Fruit fly (Drosophila melanogaster): ENCODE data around the gene CG10631.
A peak's percentile ranks its signal among the peaks of the same experiment; 100 is the strongest.

The CG10631 gene

DNA sequence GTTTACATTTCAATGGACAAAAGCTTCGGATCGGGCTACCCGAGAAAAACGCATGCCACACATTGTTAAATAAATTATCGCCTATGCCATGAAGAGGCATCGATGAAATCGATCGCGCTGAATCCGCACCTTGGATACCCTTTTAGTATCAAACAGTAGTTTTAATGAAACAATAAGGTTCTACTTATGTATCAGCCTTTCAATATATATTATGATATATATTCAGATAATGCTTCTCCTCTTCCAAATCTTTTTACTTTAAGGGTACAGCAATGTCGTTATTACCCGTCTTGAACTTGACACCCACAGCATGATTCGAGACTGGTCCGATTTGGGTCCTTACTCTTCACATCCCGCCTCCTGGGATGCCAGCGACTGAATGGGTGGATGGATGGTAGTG lies 43.2 kb upstream of the CG10631 start (continued):
- TF ChIP-seq CG2678 (tag; optimal IDR thresholded peaks at IDR 0.05): peak; percentile 56
- TF ChIP-seq fd96Cb (tag; optimal IDR thresholded peaks at IDR 0.05): peak; percentile 41
- no peak for TF ChIP-seq Dp (GFP tag; optimal IDR thresholded peaks at IDR 0.05)
- no peak for TF ChIP-seq tll (GFP tag; optimal IDR thresholded peaks at IDR 0.05)
- TF ChIP-seq sd (tag; optimal IDR thresholded peaks at IDR 0.05): no peak
- TF ChIP-seq CG3838 (GFP tag; optimal IDR thresholded peaks at IDR 0.05): no peak
- no peak for TF ChIP-seq HLH4C (GFP tag; IDR thresholded peaks at IDR 0.05; ENCODE audit: partially characterized antibody)
- TF ChIP-seq CG10274 (GFP tag; optimal IDR thresholded peaks at IDR 0.05): no peak
- TF ChIP-seq Stat92E (GFP tag; optimal IDR thresholded peaks at IDR 0.05): no peak
- no peak for TF ChIP-seq CG9609 (GFP tag; optimal IDR thresholded peaks at IDR 0.05)
- TF ChIP-seq aop (GFP tag; IDR thresholded peaks at IDR 0.05): no peak
- peak; percentile 6 for TF ChIP-seq az2 (GFP tag; optimal IDR thresholded peaks at IDR 0.05)
- no peak for TF ChIP-seq grn (GFP tag; optimal IDR thresholded peaks at IDR 0.05)
- no peak for TF ChIP-seq Atf-2 (GFP tag; optimal IDR thresholded peaks at IDR 0.05)
- TF ChIP-seq ftz-f1 (GFP tag; optimal IDR thresholded peaks at IDR 0.05): no peak
- no peak for TF ChIP-seq Kr (GFP tag; optimal IDR thresholded peaks at IDR 0.05)
- no peak for TF ChIP-seq E2f1 (GFP tag; IDR thresholded peaks at IDR 0.05)
- TF ChIP-seq Fer1 (GFP tag; optimal IDR thresholded peaks at IDR 0.05): peak; percentile 29
- TF ChIP-seq shn (GFP tag; optimal IDR thresholded peaks at IDR 0.05): no peak
- peak; percentile 29 for TF ChIP-seq CG10209 (GFP tag; optimal IDR thresholded peaks at IDR 0.05)
- no peak for TF ChIP-seq Taf1 (GFP tag; IDR thresholded peaks at IDR 0.05)
- peak; percentile 25 for TF ChIP-seq CG10267 (tag; optimal IDR thresholded peaks at IDR 0.05)
- no peak for TF ChIP-seq Sin3A (optimal IDR thresholded peaks at IDR 0.05)
- no peak for TF ChIP-seq CG14014 (GFP tag; IDR thresholded peaks at IDR 0.05)
- peak; percentile 19 for TF ChIP-seq ATbp (GFP tag; optimal IDR thresholded peaks at IDR 0.05)
- TF ChIP-seq HLH3B (GFP tag; IDR thresholded peaks at IDR 0.05): no peak

DNA sequence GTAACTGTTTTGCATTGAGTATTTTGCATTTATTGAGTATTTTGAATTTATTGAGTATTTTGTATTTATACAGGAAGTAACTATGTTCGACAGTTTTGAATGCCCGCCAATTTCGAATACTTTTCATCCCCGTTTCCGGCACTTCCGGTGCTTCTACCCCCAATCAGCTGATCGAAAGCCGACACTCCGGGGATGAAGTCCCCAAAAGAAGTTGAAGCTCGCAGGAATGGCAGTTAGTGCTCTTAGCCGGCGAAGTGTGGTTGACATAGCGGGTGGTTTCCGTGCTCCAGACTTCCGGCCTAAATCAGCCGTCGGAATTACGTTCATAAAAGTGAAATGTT lies 39.4 kb upstream of the CG10631 start, which contains the start of gene sick:
Gene sick (plus strand): TSS at position 255 of the 341 bp plus-strand sequence.
- no peak for TF ChIP-seq CG31388 (GFP tag; optimal IDR thresholded peaks at IDR 0.05)
- no peak for TF ChIP-seq kay (GFP tag; optimal IDR thresholded peaks at IDR 0.05)
- no peak for TF ChIP-seq Dip3 (GFP tag; optimal IDR thresholded peaks at IDR 0.05)
- no peak for TF ChIP-seq tgo (GFP tag; IDR thresholded peaks at IDR 0.05)
- no peak for TF ChIP-seq pros (GFP tag; optimal IDR thresholded peaks at IDR 0.05)
- TF ChIP-seq Meics (GFP tag; optimal IDR thresholded peaks at IDR 0.05): peak; percentile 39
- no peak for TF ChIP-seq jumu (GFP tag; optimal IDR thresholded peaks at IDR 0.05)
- no peak for TF ChIP-seq CG11560 (tag; IDR thresholded peaks at IDR 0.05)
- no peak for TF ChIP-seq bsh (GFP tag; optimal IDR thresholded peaks at IDR 0.05)
- TF ChIP-seq CG8478 (optimal IDR thresholded peaks at IDR 0.05): no peak
- no peak for TF ChIP-seq CkIIα-i1 (GFP tag; IDR thresholded peaks at IDR 0.05)
- no peak for TF ChIP-seq CG10274 (GFP tag; optimal IDR thresholded peaks at IDR 0.05)
- no peak for TF ChIP-seq pnt (GFP tag; optimal IDR thresholded peaks at IDR 0.05)
- TF ChIP-seq Sry-β (GFP tag; optimal IDR thresholded peaks at IDR 0.05): no peak
- TF ChIP-seq CG5245 (GFP tag; optimal IDR thresholded peaks at IDR 0.05): no peak
- peak; percentile 71 for TF ChIP-seq Fer1 (GFP tag; optimal IDR thresholded peaks at IDR 0.05)
- no peak for TF ChIP-seq CG12659 (GFP tag; optimal IDR thresholded peaks at IDR 0.05)
- TF ChIP-seq CG10147 (GFP tag; optimal IDR thresholded peaks at IDR 0.05): no peak
- peak; percentile 43 for TF ChIP-seq Dp (GFP tag; optimal IDR thresholded peaks at IDR 0.05)
- TF ChIP-seq E2f2 (GFP tag; IDR thresholded peaks at IDR 0.05): peak; percentile 54
- TF ChIP-seq NC2α (GFP tag; optimal IDR thresholded peaks at IDR 0.05): no peak
- no peak for TF ChIP-seq wor (GFP tag; IDR thresholded peaks at IDR 0.05)
- TF ChIP-seq salm (tag; optimal IDR thresholded peaks at IDR 0.05): no peak
- TF ChIP-seq fd102C (GFP tag; optimal IDR thresholded peaks at IDR 0.05): no peak
- no peak for TF ChIP-seq usp (GFP tag; optimal IDR thresholded peaks at IDR 0.05)
- TF ChIP-seq CG6813 (GFP tag; optimal IDR thresholded peaks at IDR 0.05): peak; percentile 33
- TF ChIP-seq lab (GFP tag; optimal IDR thresholded peaks at IDR 0.05): peak; percentile 70
- no peak for TF ChIP-seq Awh (GFP tag; IDR thresholded peaks at IDR 0.05)
- TF ChIP-seq tin (GFP tag; optimal IDR thresholded peaks at IDR 0.05): no peak
- TF ChIP-seq Oaz (GFP tag; IDR thresholded peaks at IDR 0.05): no peak
